Worm (Caenorhabditis elegans): Measurements from ENCODE around the gene cyp-33C8.

cyp-33C8 gene

ce11 chrV:3808336-3808735 lies 5.0 kb upstream of the cyp-33C8 start, which contains the start of gene srw-6:
srw-6 (plus strand) TSS chrV:3808636.
- no peak for TF ChIP-seq somi-1 (GFP tag; optimal IDR thresholded peaks at IDR 0.05)
- no peak for TF ChIP-seq ekl-4 (GFP tag; IDR thresholded peaks at IDR 0.05)
- no peak for TF ChIP-seq hlh-26 (GFP tag; conservative IDR thresholded peaks at IDR 0.05)
- TF ChIP-seq bed-2 (GFP tag; IDR thresholded peaks at IDR 0.05): no peak
- TF ChIP-seq snpc-1.1 (tag; optimal IDR thresholded peaks at IDR 0.05; ENCODE audit: insufficient read depth): no peak
- TF ChIP-seq F55B11.4 (tag; optimal IDR thresholded peaks at IDR 0.05; ENCODE audit: borderline replicate concordance, insufficient read depth): no peak
- TF ChIP-seq B0261.1 (tag; optimal IDR thresholded peaks at IDR 0.05): no peak
- no peak for TF ChIP-seq hmg-1.2 (GFP tag; IDR thresholded peaks at IDR 0.05)
- TF ChIP-seq ceh-79 (tag; optimal IDR thresholded peaks at IDR 0.05): no peak
- no peak for TF ChIP-seq lin-54 (GFP tag; optimal IDR thresholded peaks at IDR 0.05)
- TF ChIP-seq lin-26 (GFP tag; IDR thresholded peaks at IDR 0.05): no peak
- no peak for TF ChIP-seq sdz-38 (tag; optimal IDR thresholded peaks at IDR 0.05)
- no peak for TF ChIP-seq T26A5.8 (tag; optimal IDR thresholded peaks at IDR 0.05)
- TF ChIP-seq hmg-20 (GFP tag; IDR thresholded peaks at IDR 0.05): no peak
- no peak for TF ChIP-seq sptf-2 (GFP tag; optimal IDR thresholded peaks at IDR 0.05)

ce11 chrV:3807846-3808245 lies 4.5 kb upstream of the cyp-33C8 start:
- no peak for TF ChIP-seq tlf-1 (GFP tag; optimal IDR thresholded peaks at IDR 0.05)
- no peak for TF ChIP-seq mel-28 (tag; optimal IDR thresholded peaks at IDR 0.05; ENCODE audit: borderline replicate concordance)
- TF ChIP-seq ceh-40 (GFP tag; IDR thresholded peaks at IDR 0.05): no peak
- no peak for TF ChIP-seq pha-4 (tag; optimal IDR thresholded peaks at IDR 0.05)
- no peak for TF ChIP-seq attf-6 (GFP tag; IDR thresholded peaks at IDR 0.05)
- TF ChIP-seq let-607 (tag; optimal IDR thresholded peaks at IDR 0.05): no peak
- no peak for TF ChIP-seq K12H6.12 (tag; optimal IDR thresholded peaks at IDR 0.05)
- TF ChIP-seq madf-8 (GFP tag; conservative IDR thresholded peaks at IDR 0.05): no peak
- no peak for TF ChIP-seq die-1 (tag; optimal IDR thresholded peaks at IDR 0.05)
- no peak for TF ChIP-seq ztf-26 (tag; optimal IDR thresholded peaks at IDR 0.05)
- TF ChIP-seq F55B11.4 (tag; optimal IDR thresholded peaks at IDR 0.05; ENCODE audit: borderline replicate concordance, insufficient read depth): no peak
- TF ChIP-seq sea-2 (GFP tag; IDR thresholded peaks at IDR 0.05): no peak
- TF ChIP-seq rcor-1 (GFP tag; IDR thresholded peaks at IDR 0.05): no peak
- no peak for TF ChIP-seq unc-62 (GFP tag; optimal IDR thresholded peaks at IDR 0.05)
- no peak for TF ChIP-seq madf-6 (GFP tag; IDR thresholded peaks at IDR 0.05)
- TF ChIP-seq aptf-2 (GFP tag; conservative IDR thresholded peaks at IDR 0.05): no peak
- TF ChIP-seq zim-3 (tag; optimal IDR thresholded peaks at IDR 0.05): no peak
- TF ChIP-seq ceh-58 (GFP tag; IDR thresholded peaks at IDR 0.05): no peak
- no peak for TF ChIP-seq lsy-27 (tag; optimal IDR thresholded peaks at IDR 0.05; ENCODE audit: borderline replicate concordance, insufficient read depth)

- no peak for TF ChIP-seq F55B11.4 (tag; optimal IDR thresholded peaks at IDR 0.05; ENCODE audit: borderline replicate concordance, insufficient read depth)
- TF ChIP-seq tbp1 (GFP tag; optimal IDR thresholded peaks at IDR 0.05): no peak
- no peak for TF ChIP-seq F39B2.1 (GFP tag; IDR thresholded peaks at IDR 0.05)
- no peak for TF ChIP-seq ztf-26 (tag; optimal IDR thresholded peaks at IDR 0.05)
- TF ChIP-seq Y56A3A.18 (GFP tag; IDR thresholded peaks at IDR 0.05): no peak
- TF ChIP-seq ztf-22 (GFP tag; optimal IDR thresholded peaks at IDR 0.05): no peak
- TF ChIP-seq sdz-38 (tag; optimal IDR thresholded peaks at IDR 0.05): no peak
- no peak for TF ChIP-seq rcor-1 (GFP tag; IDR thresholded peaks at IDR 0.05)
- TF ChIP-seq athp-1 (tag; optimal IDR thresholded peaks at IDR 0.05): no peak
- TF ChIP-seq attf-6 (GFP tag; IDR thresholded peaks at IDR 0.05): no peak
- no peak for TF ChIP-seq attf-5 (GFP tag; optimal IDR thresholded peaks at IDR 0.05)
- TF ChIP-seq madf-6 (GFP tag; IDR thresholded peaks at IDR 0.05): no peak
- no peak for TF ChIP-seq F49E8.2 (tag; optimal IDR thresholded peaks at IDR 0.05; ENCODE audit: insufficient read depth)
- TF ChIP-seq let-607 (tag; optimal IDR thresholded peaks at IDR 0.05): no peak
- no peak for TF ChIP-seq nhr-120 (GFP tag; IDR thresholded peaks at IDR 0.05)
- TF ChIP-seq ekl-4 (GFP tag; IDR thresholded peaks at IDR 0.05): no peak
- TF ChIP-seq zim-3 (tag; optimal IDR thresholded peaks at IDR 0.05): no peak
- no peak for TF ChIP-seq hlh-12 (tag; optimal IDR thresholded peaks at IDR 0.05)
- TF ChIP-seq ama-1 (optimal IDR thresholded peaks at IDR 0.05): no peak
- no peak for TF ChIP-seq ama-1 (GFP tag; optimal IDR thresholded peaks at IDR 0.05)
- no peak for TF ChIP-seq hsf-1 (GFP tag; IDR thresholded peaks at IDR 0.05)
These were observed 2.6 kb upstream of the cyp-33C8 start, which contains the start of gene srw-7 for ce11 chrV:3805961-3806360. srw-7 (plus strand) TSS chrV:3806261.

Measured in whole organism, young adult.